Worm (Caenorhabditis elegans): ENCODE data around the gene rab-3.

- TF ChIP-seq nhr-76 (tag; optimal IDR thresholded peaks at IDR 0.05) (no peak), ztf-11 (tag; optimal IDR thresholded peaks at IDR 0.05) (no peak), snpc-4 (tag; optimal IDR thresholded peaks at IDR 0.05) (no peak), nhr-28 (tag; optimal IDR thresholded peaks at IDR 0.05) (no peak), pha-4 (GFP tag; IDR thresholded peaks at IDR 0.05) (no peak), pha-4 (tag; optimal IDR thresholded peaks at IDR 0.05) (no peak), madf-5 (GFP tag; IDR thresholded peaks at IDR 0.05) (no peak), madf-9 (GFP tag; conservative IDR thresholded peaks at IDR 0.05) (no peak), set-16 (GFP tag; IDR thresholded peaks at IDR 0.05) (no peak)
Observed at ce11 chrII:5680703-5681102, 47.0 kb downstream of the rab-3 start, which contains the start of gene flp-27.
